Worm (Caenorhabditis elegans): ENCODE results near the gene F41G4.7.

ce11 chrX:16871355-16871754 is 35.2 kb upstream of the F41G4.7 start:
- TF ChIP-seq unc-62 (GFP tag; optimal IDR thresholded peaks at IDR 0.05): no peak
- no peak for TF ChIP-seq mab-5 (tag; optimal IDR thresholded peaks at IDR 0.05)
- TF ChIP-seq lin-13 (tag; optimal IDR thresholded peaks at IDR 0.05): no peak
- TF ChIP-seq pha-4 (tag; optimal IDR thresholded peaks at IDR 0.05): no peak

Data from whole organism, mixed stage, embryonic.